Worm (Caenorhabditis elegans) whole organism, L1 larva: Measurements from ENCODE around the gene Y38H6C.20.

ENCODE experiments used
- C04F5.9 ChIP-seq: sonication (generic microtip); optimal IDR thresholded peaks from 2 replicates; lab custom pipeline; 2016; ENCODE audit warnings: missing genetic modification characterization, missing compliant biosample characterization
- C34B4.2 ChIP-seq: sonication (generic microtip); optimal IDR thresholded peaks from 2 replicates; lab custom pipeline; 2017; ENCODE audit warnings: mild to moderate bottlenecking, missing genetic modification characterization, missing compliant biosample characterization
- F16B12.6 ChIP-seq: fragments of 150-350 bp; optimal IDR thresholded peaks from 2 replicates; lab custom pipeline; 2014; ENCODE audit warnings: missing biosample characterization, missing genetic modification characterization
- alr-1 ChIP-seq: fragments of 200-800 bp; sonication (Bioruptor generic); optimal IDR thresholded peaks from 2 replicates; lab custom pipeline; 2018; ENCODE audit warnings: borderline replicate concordance, mild to moderate bottlenecking, missing genetic modification characterization, missing compliant biosample characterization
- aly-2 ChIP-seq: fragments of 150-350 bp; optimal IDR thresholded peaks from 2 replicates; lab custom pipeline; 2014; ENCODE audit warnings: missing biosample characterization, missing genetic modification characterization
- ceh-82 ChIP-seq, 3 experiments: fragments of 150-350 bp in 1 of 3; sonication (generic microtip) in 2 of 3; optimal IDR thresholded peaks; 2 replicates each; lab custom pipeline; 2014 to 2017; ENCODE audit warnings: missing biosample characterization in 3 of 3, missing genetic modification characterization in 3 of 3
- ceh-88 ChIP-seq: fragments of 200-800 bp; sonication (Bioruptor generic); IDR thresholded peaks from 2 replicates; pipeline ENCODE4 v1.3.6; 2022; ENCODE audit warnings: missing genetic modification characterization, missing compliant biosample characterization
- ceh-90 ChIP-seq: sonication (generic microtip); optimal IDR thresholded peaks from 2 replicates; lab custom pipeline; 2016; ENCODE audit warnings: missing genetic modification characterization, missing compliant biosample characterization
- dsc-1 ChIP-seq: sonication (generic microtip); optimal IDR thresholded peaks from 2 replicates; lab custom pipeline; 2016; ENCODE audit warnings: mild to moderate bottlenecking, missing genetic modification characterization, missing compliant biosample characterization
- egl-13 ChIP-seq: sonication (generic microtip); optimal IDR thresholded peaks from 2 replicates; lab custom pipeline; 2016; ENCODE audit warnings: missing genotype, missing genetic modification reagents, missing genetic modification characterization, missing compliant biosample characterization
- elt-2 ChIP-seq: sonication (generic microtip); optimal IDR thresholded peaks from 2 replicates; lab custom pipeline; 2016; ENCODE audit warnings: missing genetic modification characterization, mild to moderate bottlenecking, inconsistent platforms, missing compliant biosample characterization, missing genetic modification reagents
- fkh-4 ChIP-seq: sonication (generic microtip); optimal IDR thresholded peaks from 2 replicates; lab custom pipeline; 2016; ENCODE audit warnings: missing compliant biosample characterization, missing genetic modification characterization, borderline replicate concordance
- fos-1 ChIP-seq: fragments of 150-350 bp; optimal IDR thresholded peaks from 2 replicates; lab custom pipeline; 2014; ENCODE audit warnings: missing biosample characterization, missing genetic modification characterization
- hlh-4 ChIP-seq: sonication (generic microtip); optimal IDR thresholded peaks from 2 replicates; lab custom pipeline; 2016; ENCODE audit warnings: mild to moderate bottlenecking, missing genetic modification characterization, missing compliant biosample characterization
- irx-1 ChIP-seq: sonication (generic microtip); optimal IDR thresholded peaks from 2 replicates; lab custom pipeline; 2016; ENCODE audit warnings: missing genetic modification characterization, missing compliant biosample characterization
- jun-1 ChIP-seq: fragments of 150-350 bp; optimal IDR thresholded peaks from 2 replicates; lab custom pipeline; 2014; ENCODE audit warnings: missing biosample characterization, missing genetic modification reagents, missing genetic modification characterization
- lin-13 ChIP-seq: fragments of 150-350 bp; optimal IDR thresholded peaks from 2 replicates; lab custom pipeline; 2014; ENCODE audit warnings: missing biosample characterization, missing genetic modification reagents, missing genetic modification characterization
- lin-14 ChIP-seq: fragments of 200-800 bp; sonication (Bioruptor generic); optimal IDR thresholded peaks from 2 replicates; lab custom pipeline; 2018; ENCODE audit warnings: mild to moderate bottlenecking, missing genetic modification characterization, moderate library complexity, missing compliant biosample characterization
- lin-35 ChIP-seq, 2 experiments: fragments of 150-350 bp; optimal IDR thresholded peaks; 2 replicates each; lab custom pipeline; 2014; ENCODE audit warnings: missing biosample characterization in 2 of 2, missing genetic modification characterization in 2 of 2, missing genetic modification reagents in 2 of 2
- lsy-2 ChIP-seq, 2 experiments: fragments of 150-350 bp; optimal IDR thresholded peaks; 2 replicates each; lab custom pipeline; 2014; ENCODE audit warnings: missing biosample characterization in 2 of 2, missing genetic modification characterization in 2 of 2
- mab-9 ChIP-seq: fragments of 200-800 bp; sonication (Bioruptor generic); IDR thresholded peaks from 2 replicates; pipeline ENCODE4 v1.3.6; 2022; ENCODE audit warnings: missing genetic modification reagents, missing genetic modification characterization, missing compliant biosample characterization
- mep-1 ChIP-seq: fragments of 150-350 bp; optimal IDR thresholded peaks from 2 replicates; lab custom pipeline; 2014; ENCODE audit warnings: missing biosample characterization, missing genetic modification characterization
- nhr-12 ChIP-seq: sonication (generic microtip); optimal IDR thresholded peaks from 2 replicates; lab custom pipeline; 2017; ENCODE audit warnings: missing biosample characterization, missing genetic modification characterization
- nhr-237 ChIP-seq: fragments of 150-350 bp; optimal IDR thresholded peaks from 2 replicates; lab custom pipeline; 2014; ENCODE audit warnings: missing biosample characterization, missing genetic modification characterization
- nhr-47 ChIP-seq: sonication (generic microtip); optimal IDR thresholded peaks from 2 replicates; lab custom pipeline; 2016; ENCODE audit warnings: mild to moderate bottlenecking, missing genetic modification characterization, moderate library complexity, missing compliant biosample characterization
- nhr-71 ChIP-seq: sonication (generic microtip); optimal IDR thresholded peaks from 2 replicates; lab custom pipeline; 2016; ENCODE audit warnings: mild to moderate bottlenecking, missing genetic modification characterization, moderate library complexity, missing compliant biosample characterization
- nhr-77 ChIP-seq: fragments of 150-350 bp; optimal IDR thresholded peaks from 2 replicates; lab custom pipeline; 2014; ENCODE audit warnings: missing biosample characterization, missing genetic modification characterization
- nhr-85 ChIP-seq: sonication (generic microtip); peaks from one replicate; lab custom pipeline; 2016; ENCODE audit warnings: missing genetic modification characterization, inconsistent platforms, missing compliant biosample characterization
- nhr-90 ChIP-seq: sonication (generic microtip); optimal IDR thresholded peaks from 2 replicates; lab custom pipeline; 2016; ENCODE audit warnings: mild to moderate bottlenecking, missing genetic modification characterization, missing compliant biosample characterization; ENCODE audit not compliant: poor library complexity
- pag-3 ChIP-seq: sonication (generic microtip); optimal IDR thresholded peaks from 2 replicates; lab custom pipeline; 2017; ENCODE audit warnings: missing genetic modification characterization, mild to moderate bottlenecking, missing compliant biosample characterization, antibody characterized with exemption, borderline replicate concordance; ENCODE audit not compliant: insufficient read depth
- snpc-4 ChIP-seq: fragments of 150-350 bp; optimal IDR thresholded peaks from 2 replicates; lab custom pipeline; 2014; ENCODE audit warnings: missing biosample characterization, missing genetic modification characterization
- snu-23 ChIP-seq: sonication (generic microtip); optimal IDR thresholded peaks from 2 replicates; lab custom pipeline; 2016; ENCODE audit warnings: missing genetic modification characterization, missing compliant biosample characterization
- sptf-1 ChIP-seq: fragments of 150-350 bp; optimal IDR thresholded peaks from 2 replicates; lab custom pipeline; 2014; ENCODE audit warnings: missing biosample characterization, missing genetic modification characterization
- swsn-7 ChIP-seq: sonication (generic microtip); optimal IDR thresholded peaks from 2 replicates; lab custom pipeline; 2016; ENCODE audit warnings: missing genetic modification characterization, missing compliant biosample characterization
- tlp-1 ChIP-seq: fragments of 150-350 bp; optimal IDR thresholded peaks from 2 replicates; lab custom pipeline; 2014; ENCODE audit warnings: missing biosample characterization, missing genetic modification characterization
- unc-130 ChIP-seq: fragments of 150-350 bp; optimal IDR thresholded peaks from 2 replicates; lab custom pipeline; 2017; ENCODE audit warnings: missing biosample characterization, missing genetic modification characterization, inconsistent platforms
- zip-4 ChIP-seq: fragments of 200-800 bp; sonication (Bioruptor generic); optimal IDR thresholded peaks from 2 replicates; lab custom pipeline; 2018; ENCODE audit warnings: mild to moderate bottlenecking, missing genetic modification characterization, moderate library complexity, missing compliant biosample characterization
- ztf-11 ChIP-seq, 2 experiments: sonication (generic microtip); optimal IDR thresholded peaks; 2 replicates each; lab custom pipeline; 2016 to 2017; ENCODE audit warnings: missing genetic modification characterization in 2 of 2, missing biosample characterization in 1 of 2, missing compliant biosample characterization in 1 of 2

Y38H6C.20 gene

DNA sequence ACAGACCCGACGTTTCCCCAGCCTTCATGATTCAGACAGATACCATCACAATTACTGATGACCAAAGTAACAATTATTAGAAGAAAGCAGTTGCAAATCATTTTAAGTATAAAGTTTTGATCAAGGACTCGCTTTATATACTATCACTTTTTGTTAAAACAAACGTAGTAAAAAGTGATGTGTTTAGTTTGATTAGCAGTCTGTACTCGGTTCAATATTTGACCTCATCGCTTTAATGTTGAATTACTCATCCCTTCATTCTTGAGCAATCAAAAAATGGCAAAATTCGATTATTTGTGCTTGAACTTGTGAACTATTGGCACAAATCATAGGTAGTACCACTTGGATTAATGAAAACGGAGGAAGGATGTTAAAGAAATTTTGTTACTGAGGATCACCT is 7.3 kb upstream of the Y38H6C.20 start, which contains the start of gene abf-4:
abf-4 (minus strand) TSS at position 101 of the 400 bp plus-strand sequence.
- TF ChIP-seq elt-2 (no peak), ztf-11 (tag; optimal IDR thresholded peaks at IDR 0.05; lab: Kevin White, UChicago) (no peak), pag-3 (tag; lab: Kevin White, UChicago) (no peak), mab-9 (GFP tag; lab: Robert Waterston, UW) (no peak), nhr-77 (tag; lab: Kevin White, UChicago) (no peak), irx-1 (tag; lab: Kevin White, UChicago) (no peak), aly-2 (no peak), F16B12.6 (no peak), nhr-71 (tag; lab: Kevin White, UChicago) (no peak), lin-13 (GFP tag; lab: Kevin White, UChicago) (no peak), ceh-90 (tag; lab: Kevin White, UChicago) (no peak), lin-14 (GFP tag; lab: Kevin White, UChicago) (no peak), nhr-47 (no peak), hlh-4 (tag; lab: Kevin White, UChicago) (no peak), swsn-7 (tag; lab: Kevin White, UChicago) (no peak), egl-13 (no peak), sptf-1 (no peak)

DNA sequence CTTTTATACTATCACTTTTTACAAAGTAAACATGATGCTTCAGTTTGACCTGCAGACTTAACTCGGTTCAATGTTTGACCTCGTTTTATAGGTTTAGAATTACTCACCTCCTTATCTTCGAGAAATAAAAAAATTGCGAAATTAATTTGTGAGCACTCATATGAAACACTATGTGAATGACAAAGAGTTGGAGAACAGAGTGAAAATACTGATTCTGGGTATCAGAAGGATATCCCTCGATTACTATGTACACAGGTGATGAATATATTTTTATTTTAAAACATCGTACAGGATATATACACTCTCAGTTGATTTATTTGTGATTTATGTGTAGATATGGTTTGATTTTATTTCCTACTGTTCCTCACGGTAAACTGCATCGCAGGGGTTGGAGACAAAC is 5.3 kb upstream of the Y38H6C.20 start, which contains the start of gene Y38H6C.23:
Y38H6C.23 (minus strand) TSS at position 101 of the 400 bp plus-strand sequence.
- TF ChIP-seq zip-4 (GFP tag; lab: Kevin White, UChicago) (no peak), C04F5.9 (tag; lab: Kevin White, UChicago) (no peak), mep-1 (no peak), nhr-12 (tag; lab: Kevin White, UChicago) (no peak), nhr-85 (tag; lab: Kevin White, UChicago) (no peak), mab-9 (GFP tag; lab: Robert Waterston, UW) (no peak), lin-14 (GFP tag; lab: Kevin White, UChicago) (no peak), C34B4.2 (tag; lab: Kevin White, UChicago) (no peak), fkh-4 (tag; lab: Kevin White, UChicago) (no peak), fos-1 (tag; lab: Kevin White, UChicago) (no peak), snu-23 (no peak), unc-130 (no peak)
- TF ChIP-seq, all 84 proteins: peak for 0

DNA sequence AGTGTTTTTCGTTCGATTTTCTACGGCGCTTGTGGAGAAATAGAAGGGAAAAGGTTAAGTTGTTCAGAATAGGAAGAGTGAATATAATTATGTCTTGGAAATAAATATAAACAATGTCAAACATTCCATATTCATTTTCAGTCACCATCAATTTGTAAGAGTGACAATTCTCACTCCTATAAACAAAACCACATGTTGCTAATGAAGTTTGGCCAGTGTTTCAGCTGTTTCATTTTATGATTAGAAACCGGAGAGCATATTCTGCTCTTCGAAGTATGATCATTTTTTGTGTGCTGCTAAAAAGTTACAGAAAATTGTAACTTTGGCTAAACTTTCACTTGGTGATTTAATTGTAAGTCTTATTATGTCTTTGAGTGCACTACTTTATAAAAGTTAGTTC is 4.1 kb upstream of the Y38H6C.20 start, which contains the start of gene Y38H6C.21:
Y38H6C.21 (minus strand) TSS at position 148 of the 400 bp plus-strand sequence.
- TF ChIP-seq jun-1 (tag; lab: Kevin White, UChicago): no peak
- TF ChIP-seq alr-1 (tag; lab: Kevin White, UChicago): no peak
- no peak for TF ChIP-seq nhr-12 (tag; lab: Kevin White, UChicago)
- TF ChIP-seq ceh-82 (tag; optimal IDR thresholded peaks at IDR 0.05; lab: Kevin White, UChicago): no peak
- TF ChIP-seq tlp-1 (tag; lab: Kevin White, UChicago): no peak
- TF ChIP-seq elt-2: peak; percentile 8
- TF ChIP-seq nhr-237 (tag; lab: Kevin White, UChicago): no peak
- no peak for TF ChIP-seq snpc-4 (tag; lab: Kevin White, UChicago)
- TF ChIP-seq fkh-4 (tag; lab: Kevin White, UChicago): peak; percentile 76
- TF ChIP-seq lsy-2 (tag; optimal IDR thresholded peaks at IDR 0.05; lab: Kevin White, UChicago): no peak
- no peak for TF ChIP-seq ceh-88 (GFP tag; lab: Robert Waterston, UW)
- TF ChIP-seq nhr-90 (tag; lab: Kevin White, UChicago): no peak
- peak; percentile 88 for TF ChIP-seq dsc-1 (tag; lab: Kevin White, UChicago)
- TF ChIP-seq lin-35 (GFP tag; optimal IDR thresholded peaks at IDR 0.05; lab: Kevin White, UChicago): no peak
